Fruit fly (Drosophila melanogaster) whole organism, embryonic: ENCODE data around the gene sob.

Source experiments
- CG11247 ChIP-seq: fragments of 200-800 bp; sonication (Bioruptor generic); IDR thresholded peaks from 2 replicates; pipeline ENCODE4 v1.3.6; 2022; ENCODE audit warnings: missing biosample characterization, missing genetic modification characterization
- CG11398 ChIP-seq: fragments of 200-800 bp; sonication (Bioruptor generic); optimal IDR thresholded peaks from 2 replicates; lab custom pipeline; 2016; ENCODE audit warnings: missing biosample characterization, missing genetic modification characterization
- CG2129 ChIP-seq: fragments of 200-800 bp; sonication (Bioruptor generic); IDR thresholded peaks from 2 replicates; pipeline ENCODE4 v1.3.6; 2022; ENCODE audit warnings: missing biosample characterization, missing genetic modification characterization; ENCODE audit not compliant: partially characterized antibody
- CG2875 ChIP-seq: fragments of 200-800 bp; sonication (Bioruptor generic); optimal IDR thresholded peaks from 2 replicates; lab custom pipeline; 2017; ENCODE audit warnings: missing biosample characterization, mild to moderate bottlenecking, missing genetic modification characterization, missing genetic modification reagents
- CG31224 ChIP-seq: fragments of 200-800 bp; sonication (Bioruptor generic); IDR thresholded peaks from 2 replicates; pipeline ENCODE4 v1.3.6; 2022; ENCODE audit warnings: missing biosample characterization, missing genetic modification characterization
- CG42726 ChIP-seq: fragments of 200-800 bp; sonication (Bioruptor generic); IDR thresholded peaks from 2 replicates; pipeline ENCODE4 v1.3.6; 2022; ENCODE audit warnings: missing biosample characterization, missing genetic modification characterization; ENCODE audit not compliant: partially characterized antibody
- CG4282 ChIP-seq: fragments of 200-800 bp; sonication (Bioruptor generic); optimal IDR thresholded peaks from 2 replicates; lab custom pipeline; 2016; ENCODE audit warnings: missing biosample characterization, missing genetic modification characterization
- CG4328 ChIP-seq: fragments of 200-800 bp; sonication (Bioruptor generic); optimal IDR thresholded peaks from 3 replicates; lab custom pipeline; 2017; ENCODE audit warnings: missing biosample characterization, missing genetic modification reagents, missing genetic modification characterization
- CG5245 ChIP-seq: fragments of 200-800 bp; sonication (Bioruptor generic); optimal IDR thresholded peaks from 3 replicates; lab custom pipeline; 2016; ENCODE audit warnings: missing biosample characterization, missing genetic modification characterization
- E2f2 ChIP-seq: fragments of 200-800 bp; sonication (Bioruptor generic); IDR thresholded peaks from 2 replicates; pipeline ENCODE4 v1.3.6; 2022; ENCODE audit warnings: missing biosample characterization, missing genetic modification characterization
- Eip74EF ChIP-seq, 2 experiments: fragments of 200-800 bp in 1 of 2; fragments of >200 bp in 1 of 2; sonication (Bioruptor generic) in 1 of 2; optimal IDR thresholded peaks; 2 replicates each; lab custom pipeline; 2017 to 2019; ENCODE audit warnings: missing biosample characterization in 2 of 2, missing genetic modification characterization in 2 of 2, mild to moderate bottlenecking in 1 of 2, moderate library complexity in 1 of 2
- Elba2 ChIP-seq: fragments of 200-800 bp; sonication (Bioruptor generic); optimal IDR thresholded peaks from 3 replicates; lab custom pipeline; 2016; ENCODE audit warnings: missing biosample characterization, missing genetic modification characterization
- Ets97D ChIP-seq: fragments of 200-800 bp; sonication (Bioruptor generic); optimal IDR thresholded peaks from 3 replicates; lab custom pipeline; 2016; ENCODE audit warnings: missing biosample characterization, missing genetic modification characterization
- Hand ChIP-seq: fragments of 200-800 bp; sonication (Bioruptor generic); optimal IDR thresholded peaks from 2 replicates; lab custom pipeline; 2017; ENCODE audit warnings: mild to moderate bottlenecking, missing biosample characterization, missing genetic modification reagents, missing genetic modification characterization
- HmgZ ChIP-seq: fragments of 200-800 bp; sonication (Bioruptor generic); optimal IDR thresholded peaks from 2 replicates; lab custom pipeline; 2018; ENCODE audit warnings: missing biosample characterization, mild to moderate bottlenecking, missing genetic modification characterization
- Hr3 ChIP-seq: fragments of 200-800 bp; sonication (Bioruptor generic); optimal IDR thresholded peaks from 3 replicates; lab custom pipeline; 2016; ENCODE audit warnings: missing biosample characterization, missing genetic modification characterization
- Hsf ChIP-seq: fragments of 200-800 bp; sonication (Bioruptor generic); optimal IDR thresholded peaks from 3 replicates; lab custom pipeline; 2016; ENCODE audit warnings: missing biosample characterization, missing genetic modification characterization
- Max ChIP-seq: fragments of 200-800 bp; sonication (Bioruptor generic); optimal IDR thresholded peaks from 2 replicates; lab custom pipeline; 2016; ENCODE audit warnings: missing biosample characterization, mild to moderate bottlenecking, missing genetic modification characterization
- Meics ChIP-seq: fragments of 200-800 bp; sonication (Bioruptor generic); optimal IDR thresholded peaks from 2 replicates; lab custom pipeline; 2017; ENCODE audit warnings: missing biosample characterization, mild to moderate bottlenecking, missing genetic modification characterization
- Mes4 ChIP-seq: fragments of 200-800 bp; sonication (Bioruptor generic); optimal IDR thresholded peaks from 2 replicates; lab custom pipeline; 2016; ENCODE audit warnings: missing biosample characterization, missing genetic modification characterization
- Myb ChIP-seq: fragments of 200-800 bp; sonication (Bioruptor generic); optimal IDR thresholded peaks from 2 replicates; lab custom pipeline; 2016; ENCODE audit warnings: missing biosample characterization, missing genetic modification characterization
- Neu2 ChIP-seq: fragments of 200-800 bp; sonication (Bioruptor generic); optimal IDR thresholded peaks from 3 replicates; lab custom pipeline; 2016; ENCODE audit warnings: missing biosample characterization, missing genetic modification characterization, borderline replicate concordance
- Nf-YB ChIP-seq: fragments of 200-800 bp; sonication (Bioruptor generic); optimal IDR thresholded peaks from 3 replicates; lab custom pipeline; 2019; ENCODE audit warnings: missing biosample characterization, mild to moderate bottlenecking, missing genetic modification characterization, moderate library complexity
- NfI ChIP-seq: fragments of 200-800 bp; sonication (Bioruptor generic); optimal IDR thresholded peaks from 3 replicates; lab custom pipeline; 2018; ENCODE audit warnings: missing biosample characterization, mild to moderate bottlenecking, missing genetic modification characterization, moderate library complexity
- Oli ChIP-seq: fragments of 200-800 bp; sonication (Bioruptor generic); optimal IDR thresholded peaks from 2 replicates; lab custom pipeline; 2018; ENCODE audit warnings: missing biosample characterization, mild to moderate bottlenecking, missing genetic modification characterization, moderate library complexity
- Scr ChIP-seq: fragments of 200-800 bp; sonication (Bioruptor generic); IDR thresholded peaks from 2 replicates; pipeline ENCODE4 v1.3.6; 2022; ENCODE audit warnings: missing biosample characterization, missing genetic modification characterization; ENCODE audit not compliant: partially characterized antibody
- Sin3A ChIP-seq: fragments of >200 bp; optimal IDR thresholded peaks from 2 replicates; lab custom pipeline; 2018
- Sry-δ ChIP-seq: fragments of 200-800 bp; sonication (Bioruptor generic); optimal IDR thresholded peaks from 2 replicates; lab custom pipeline; 2016; ENCODE audit warnings: missing biosample characterization, missing genetic modification characterization
- Stat92E ChIP-seq, 3 experiments: fragments of >200 bp in 2 of 3; fragments of 200-800 bp in 1 of 3; sonication (Bioruptor generic) in 1 of 3; optimal IDR thresholded peaks; 2 replicates each; lab custom pipeline; 2017 to 2019; ENCODE audit warnings: missing biosample characterization in 3 of 3, missing genetic modification characterization in 3 of 3, mild to moderate bottlenecking in 1 of 3, moderate library complexity in 1 of 3
- TFAM ChIP-seq: fragments of 200-800 bp; sonication (Bioruptor generic); optimal IDR thresholded peaks from 2 replicates; lab custom pipeline; 2017; ENCODE audit warnings: missing biosample characterization, missing genetic modification characterization, inconsistent platforms
- bigmax ChIP-seq: fragments of 200-800 bp; sonication (Bioruptor generic); optimal IDR thresholded peaks from 2 replicates; lab custom pipeline; 2018; ENCODE audit warnings: missing biosample characterization, mild to moderate bottlenecking, missing genetic modification characterization
- croc ChIP-seq: fragments of 200-800 bp; sonication (Bioruptor generic); conservative IDR thresholded peaks from 3 replicates; pipeline ENCODE4 v1.3.6; 2022; ENCODE audit warnings: missing biosample characterization, missing genetic modification characterization
- dan ChIP-seq: fragments of 200-800 bp; sonication (Bioruptor generic); IDR thresholded peaks from 2 replicates; pipeline ENCODE4 v1.3.6; 2022; ENCODE audit warnings: missing biosample characterization, missing genetic modification characterization
- danr ChIP-seq: fragments of 200-800 bp; sonication (Bioruptor generic); IDR thresholded peaks from 2 replicates; pipeline ENCODE4 v1.3.6; 2022; ENCODE audit warnings: missing biosample characterization, missing genetic modification characterization
- eve ChIP-seq, 2 experiments: fragments of >200 bp; optimal IDR thresholded peaks; 2 replicates each; lab custom pipeline; 2017; ENCODE audit warnings: missing biosample characterization in 2 of 2, missing genetic modification characterization in 2 of 2
- hb ChIP-seq: fragments of 200-800 bp; sonication (Bioruptor generic); IDR thresholded peaks from 3 replicates; pipeline ENCODE4 v1.3.6; 2022; ENCODE audit warnings: missing biosample characterization, missing genetic modification characterization; ENCODE audit not compliant: partially characterized antibody
- ind ChIP-seq: fragments of 200-800 bp; sonication (Bioruptor generic); optimal IDR thresholded peaks from 3 replicates; lab custom pipeline; 2016; ENCODE audit warnings: missing biosample characterization, missing genetic modification characterization
- ken ChIP-seq: fragments of 200-800 bp; sonication (Bioruptor generic); IDR thresholded peaks from 3 replicates; pipeline ENCODE4 v1.3.6; 2022; ENCODE audit warnings: missing biosample characterization, missing genetic modification characterization
- nau ChIP-seq: fragments of 200-800 bp; sonication (Bioruptor generic); optimal IDR thresholded peaks from 3 replicates; lab custom pipeline; 2017; ENCODE audit warnings: missing biosample characterization, mild to moderate bottlenecking, missing genetic modification characterization, missing genetic modification reagents
- pan ChIP-seq, 4 experiments: fragments of >200 bp in 3 of 4; fragments of 200-800 bp in 1 of 4; sonication (Bioruptor generic) in 1 of 4; optimal IDR thresholded peaks in 3 of 4; IDR thresholded peaks in 1 of 4; 2 replicates each; pipeline versions ENCODE4 v1.3.6 to Lab custom; 2017 to 2022; ENCODE audit warnings: missing biosample characterization in 2 of 4, missing genetic modification characterization in 2 of 4, mixed read lengths in 1 of 4
- phol ChIP-seq: fragments of 200-800 bp; sonication (Bioruptor generic); optimal IDR thresholded peaks from 3 replicates; lab custom pipeline; 2018; ENCODE audit warnings: missing biosample characterization, mild to moderate bottlenecking, missing genetic modification characterization, moderate library complexity
- psq ChIP-seq: fragments of 200-800 bp; sonication (Bioruptor generic); optimal IDR thresholded peaks from 2 replicates; lab custom pipeline; 2017; ENCODE audit warnings: missing biosample characterization, missing genetic modification characterization
- sima ChIP-seq: fragments of 200-800 bp; sonication (Bioruptor generic); optimal IDR thresholded peaks from 2 replicates; lab custom pipeline; 2016; ENCODE audit warnings: missing biosample characterization, missing genetic modification characterization
- slou ChIP-seq: fragments of 200-800 bp; sonication (Bioruptor generic); optimal IDR thresholded peaks from 3 replicates; lab custom pipeline; 2016; ENCODE audit warnings: missing biosample characterization, missing genetic modification characterization
- sqz ChIP-seq: fragments of 200-800 bp; sonication (Bioruptor generic); optimal IDR thresholded peaks from 3 replicates; lab custom pipeline; 2018; ENCODE audit warnings: missing biosample characterization, mild to moderate bottlenecking, missing genetic modification characterization
- unpg ChIP-seq: fragments of 200-800 bp; sonication (Bioruptor generic); optimal IDR thresholded peaks from 3 replicates; lab custom pipeline; 2018; ENCODE audit warnings: missing biosample characterization, mild to moderate bottlenecking, missing genetic modification characterization, moderate library complexity
- vvl ChIP-seq: fragments of 200-800 bp; sonication (Bioruptor generic); IDR thresholded peaks from 2 replicates; pipeline ENCODE4 v1.3.6; 2022; ENCODE audit warnings: missing biosample characterization, missing genetic modification characterization
- zfh1 ChIP-seq: fragments of 200-800 bp; sonication (Bioruptor generic); IDR thresholded peaks from 3 replicates; pipeline ENCODE4 v1.3.6; 2022; ENCODE audit warnings: missing biosample characterization, missing genetic modification characterization

The sob gene

DNA sequence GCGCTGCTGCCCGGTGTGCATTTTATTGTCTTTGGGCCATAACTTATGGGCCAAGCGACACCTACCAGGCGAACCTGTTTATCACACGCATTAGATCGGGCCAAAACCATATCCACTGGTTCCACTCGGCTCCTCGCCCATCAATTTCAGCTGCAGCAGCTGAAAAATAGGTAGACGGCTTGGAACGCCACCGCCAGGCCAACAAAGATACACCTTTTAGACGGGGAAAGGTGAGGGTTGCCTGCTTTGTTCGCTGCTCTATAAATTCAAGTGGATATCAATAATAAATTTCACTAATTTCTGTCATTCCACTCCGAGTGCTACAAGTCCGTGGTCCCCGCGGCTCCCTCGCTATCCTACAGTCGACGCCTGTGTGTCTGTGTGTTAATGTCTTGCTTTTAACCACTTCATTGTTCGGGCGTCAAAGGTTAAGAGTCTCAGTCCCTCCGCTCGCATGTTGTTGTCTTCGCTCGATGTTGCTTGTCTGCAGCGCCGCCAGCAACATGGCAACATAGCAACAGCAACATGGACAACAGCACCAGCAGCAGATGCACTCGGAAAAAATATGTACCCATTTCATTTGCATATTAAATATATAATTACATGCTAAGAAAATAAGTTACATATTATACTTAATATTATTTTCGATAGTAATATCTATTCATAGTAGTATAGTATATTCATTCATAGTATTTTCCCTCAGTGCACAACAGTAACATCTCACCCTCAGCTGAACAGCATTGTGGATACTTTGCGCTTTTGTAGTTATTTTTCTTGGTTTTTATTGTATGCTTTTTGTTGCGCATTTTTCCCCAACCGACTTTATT is 7.6 kb upstream of the sob start (continued):
- TF ChIP-seq CG11247 (GFP tag; lab: Robert Waterston, UW) (peak; percentile 52; the same call in 1 of the 2 replicates), Meics (GFP tag; lab: Kevin White, UChicago) (peak; percentile 28), Mes4 (no peak), sqz (GFP tag; lab: Kevin White, UChicago) (peak; percentile 79), Nf-YB (GFP tag; lab: Kevin White, UChicago) (no peak), Eip74EF (GFP tag; optimal IDR thresholded peaks at IDR 0.05; lab: Kevin White, UChicago) (peak in 1 of 2 experiments; percentile 79), ind (GFP tag; lab: Kevin White, UChicago) (peak; percentile 58), CG42726 (GFP tag; lab: Robert Waterston, UW) (no peak), Max (GFP tag; lab: Kevin White, UChicago) (peak; percentile 48), zfh1 (peak; percentile 93), Hand (GFP tag; lab: Kevin White, UChicago) (no peak), vvl (peak; percentile 91), danr (GFP tag; lab: Robert Waterston, UW) (peak; percentile 64), Neu2 (GFP tag; lab: Kevin White, UChicago) (no peak), CG4328 (GFP tag; lab: Kevin White, UChicago) (peak; percentile 42), Hsf (GFP tag; lab: Kevin White, UChicago) (no peak), Oli (tag; lab: Kevin White, UChicago) (peak; percentile 87), NfI (GFP tag; lab: Kevin White, UChicago) (peak; percentile 50), Elba2 (GFP tag; lab: Kevin White, UChicago) (peak; percentile 50), nau (GFP tag; lab: Kevin White, UChicago) (peak; percentile 43), sima (no peak), Ets97D (no peak), Myb (no peak), eve (GFP tag; optimal IDR thresholded peaks at IDR 0.05; lab: Kevin White, UChicago) (no peak), bigmax (GFP tag; lab: Kevin White, UChicago) (no peak), TFAM (GFP tag; lab: Kevin White, UChicago) (peak; percentile 46), CG31224 (GFP tag; lab: Robert Waterston, UW) (peak; percentile 43; the same call in 1 of the 2 replicates), HmgZ (tag; lab: Kevin White, UChicago) (peak; percentile 36), CG2129 (no peak), CG2875 (peak; percentile 82), phol (tag; lab: Kevin White, UChicago) (peak; percentile 91), ken (GFP tag; lab: Robert Waterston, UW) (peak; percentile 32; the same call in 1 of the 3 replicates), Stat92E (GFP tag; optimal IDR thresholded peaks at IDR 0.05; lab: Kevin White, UChicago) (no peak), unpg (GFP tag; lab: Kevin White, UChicago) (peak; percentile 87), CG5245 (GFP tag; lab: Kevin White, UChicago) (peak; percentile 73), pan (optimal IDR thresholded peaks at IDR 0.05; lab: Kevin White, UChicago) (no peak), pan (GFP tag; optimal IDR thresholded peaks at IDR 0.05 in 1 of 2, IDR thresholded peaks at IDR 0.05 in 1 of 2) (peak in 1 of 2 experiments; percentile 88), E2f2 (GFP tag; lab: Robert Waterston, UW) (peak; percentile 54; the same call in 1 of the 2 replicates), Sin3A (no peak), psq (GFP tag; lab: Kevin White, UChicago) (peak; percentile 45), Sry-δ (GFP tag; lab: Kevin White, UChicago) (no peak), Scr (GFP tag; lab: Robert Waterston, UW) (no peak), hb (GFP tag; lab: Robert Waterston, UW) (no peak), CG4282 (GFP tag; lab: Kevin White, UChicago) (no peak), slou (GFP tag; lab: Kevin White, UChicago) (peak; percentile 43), dan (peak; percentile 68; the same call in 1 of the 2 replicates), Hr3 (GFP tag; lab: Kevin White, UChicago) (peak; percentile 80), CG11398 (GFP tag; lab: Kevin White, UChicago) (no peak), croc (GFP tag; lab: Robert Waterston, UW) (peak; percentile 87)
